Fruit fly (Drosophila melanogaster): Measurements from ENCODE around the gene CG13484.

dm6 chr3L:14037655-14038644, 14.9 kb downstream of the CG13484 start:
- TF ChIP-seq Sin3A (optimal IDR thresholded peaks at IDR 0.05) (no peak), insv (optimal IDR thresholded peaks at IDR 0.05) (no peak), ttk (optimal IDR thresholded peaks at IDR 0.05) (no peak), psq (optimal IDR thresholded peaks at IDR 0.05) (no peak)
